Worm (Caenorhabditis elegans) whole organism, L4 larva: ENCODE results near the gene K11H3.5.
A peak's percentile ranks its signal among the peaks of the same experiment; 100 is the strongest.

Source experiments
- F26F4.8 ChIP-seq: fragments of 200-800 bp; sonication (Bioruptor generic); conservative IDR thresholded peaks from 2 replicates; pipeline ENCODE4 v1.3.6; 2022; ENCODE audit warnings: missing genetic modification characterization, missing compliant biosample characterization
- F44E2.7 ChIP-seq: fragments of 200-800 bp; sonication (Bioruptor generic); IDR thresholded peaks from 2 replicates; pipeline ENCODE4 v2.1.2; 2022; ENCODE audit warnings: missing genetic modification characterization, missing compliant biosample characterization
- T20F7.1 ChIP-seq: fragments of 200-800 bp; sonication (Bioruptor generic); optimal IDR thresholded peaks from 2 replicates; lab custom pipeline; 2018; ENCODE audit warnings: mild to moderate bottlenecking, missing genetic modification characterization, missing compliant biosample characterization
- T26A8.4 ChIP-seq: fragments of 200-800 bp; sonication (Bioruptor generic); IDR thresholded peaks from 2 replicates; pipeline ENCODE4 v1.3.6; 2022; ENCODE audit warnings: missing genetic modification characterization, missing compliant biosample characterization
- Y75B8A.6 ChIP-seq: fragments of 200-800 bp; sonication (Bioruptor generic); IDR thresholded peaks from 2 replicates; pipeline ENCODE4 v1.3.6; 2022; ENCODE audit warnings: missing genetic modification reagents, missing genetic modification characterization, missing compliant biosample characterization
- ZK337.2 ChIP-seq: fragments of 200-800 bp; sonication (Bioruptor generic); IDR thresholded peaks from 2 replicates; pipeline ENCODE4 v1.3.6; 2022; ENCODE audit warnings: missing genetic modification reagents, missing genetic modification characterization, missing compliant biosample characterization
- aha-1 ChIP-seq: fragments of 150-350 bp; peaks from one replicate; lab custom pipeline; 2014; ENCODE audit warnings: missing biosample characterization, missing genetic modification characterization
- ama-1 ChIP-seq: fragments of 150-350 bp; optimal IDR thresholded peaks from 2 replicates; lab custom pipeline; 2014; ENCODE audit warnings: inconsistent platforms, mixed read lengths
- ceh-20 ChIP-seq: fragments of 200-800 bp; sonication (Bioruptor generic); IDR thresholded peaks from 2 replicates; pipeline ENCODE4 v1.3.6; 2022; ENCODE audit warnings: missing genetic modification reagents, missing genetic modification characterization, missing compliant biosample characterization
- ceh-28 ChIP-seq: fragments of 150-350 bp; optimal IDR thresholded peaks from 2 replicates; lab custom pipeline; 2014; ENCODE audit warnings: missing biosample characterization, missing genetic modification reagents, missing genetic modification characterization
- ceh-32 ChIP-seq: sonication (generic microtip); optimal IDR thresholded peaks from 2 replicates; lab custom pipeline; 2016; ENCODE audit warnings: mild to moderate bottlenecking, missing genetic modification characterization, missing compliant biosample characterization; ENCODE audit not compliant: poor library complexity
- ceh-44 ChIP-seq: fragments of 200-800 bp; sonication (Bioruptor generic); IDR thresholded peaks from 2 replicates; pipeline ENCODE4 v1.3.6; 2022; ENCODE audit warnings: missing genetic modification reagents, missing genetic modification characterization, missing compliant biosample characterization
- dpl-1 ChIP-seq: fragments of 150-350 bp; optimal IDR thresholded peaks from 2 replicates; lab custom pipeline; 2014; ENCODE audit warnings: missing biosample characterization, missing genetic modification reagents, missing genetic modification characterization
- dve-1 ChIP-seq: sonication (generic microtip); optimal IDR thresholded peaks from 2 replicates; lab custom pipeline; 2017; ENCODE audit warnings: antibody characterized with exemption, mild to moderate bottlenecking, missing genetic modification characterization, missing compliant biosample characterization; ENCODE audit not compliant: insufficient read depth
- egl-43 ChIP-seq: fragments of 200-800 bp; sonication (Bioruptor generic); IDR thresholded peaks from 2 replicates; pipeline ENCODE4 v1.3.6; 2022; ENCODE audit warnings: missing genetic modification reagents, missing genetic modification characterization, missing compliant biosample characterization
- fos-1 ChIP-seq: fragments of 150-350 bp; optimal IDR thresholded peaks from 2 replicates; lab custom pipeline; 2014; ENCODE audit warnings: missing biosample characterization, missing genetic modification characterization
- gei-8 ChIP-seq: fragments of 200-800 bp; sonication (Bioruptor generic); optimal IDR thresholded peaks from 2 replicates; lab custom pipeline; 2018; ENCODE audit warnings: mild to moderate bottlenecking, missing genetic modification characterization, missing compliant biosample characterization
- hif-1 ChIP-seq, 2 experiments: sonication (generic microtip); optimal IDR thresholded peaks; 2 replicates each; lab custom pipeline; 2016 to 2017; ENCODE audit warnings: missing compliant biosample characterization in 2 of 2, missing genetic modification characterization in 2 of 2, missing genetic modification reagents in 2 of 2, missing genotype in 2 of 2, mild to moderate bottlenecking in 1 of 2
- hlh-11 ChIP-seq: fragments of 200-800 bp; sonication (Bioruptor generic); optimal IDR thresholded peaks from 2 replicates; lab custom pipeline; 2018; ENCODE audit warnings: mild to moderate bottlenecking, missing genetic modification characterization, missing compliant biosample characterization
- hlh-30 ChIP-seq: sonication (generic microtip); optimal IDR thresholded peaks from 2 replicates; lab custom pipeline; 2017; ENCODE audit warnings: antibody characterized with exemption, mild to moderate bottlenecking, missing genetic modification characterization, missing compliant biosample characterization; ENCODE audit not compliant: insufficient read depth
- lim-7 ChIP-seq: fragments of 200-800 bp; sonication (Bioruptor generic); IDR thresholded peaks from 2 replicates; pipeline ENCODE4 v1.3.6; 2022; ENCODE audit warnings: missing genetic modification characterization, missing compliant biosample characterization
- lin-13 ChIP-seq: fragments of 150-350 bp; optimal IDR thresholded peaks from 2 replicates; lab custom pipeline; 2014; ENCODE audit warnings: missing biosample characterization, missing genetic modification reagents, missing genetic modification characterization
- lir-3 ChIP-seq: sonication (generic microtip); optimal IDR thresholded peaks from 2 replicates; lab custom pipeline; 2016; ENCODE audit warnings: mild to moderate bottlenecking, missing genetic modification characterization, missing compliant biosample characterization
- lsy-2 ChIP-seq, 2 experiments: fragments of 150-350 bp in 1 of 2; sonication (generic microtip) in 1 of 2; optimal IDR thresholded peaks; 2 replicates each; lab custom pipeline; 2014 to 2017; ENCODE audit warnings: missing biosample characterization in 2 of 2, missing genetic modification characterization in 2 of 2
- madf-9 ChIP-seq: fragments of 200-800 bp; sonication (Bioruptor generic); conservative IDR thresholded peaks from 2 replicates; pipeline ENCODE4 v1.3.6; 2022; ENCODE audit warnings: missing genetic modification reagents, missing genetic modification characterization, missing compliant biosample characterization
- mdl-1 ChIP-seq, 2 experiments: fragments of 150-350 bp in 1 of 2; sonication (generic microtip) in 1 of 2; optimal IDR thresholded peaks; 2 replicates each; lab custom pipeline; 2014 to 2017; ENCODE audit warnings: missing biosample characterization in 2 of 2, missing genetic modification characterization in 2 of 2
- mep-1 ChIP-seq: fragments of 150-350 bp; sonication (generic microtip); optimal IDR thresholded peaks from 3 replicates; lab custom pipeline; 2014; ENCODE audit warnings: missing biosample characterization, missing genetic modification characterization
- mes-2 ChIP-seq: sonication (generic microtip); optimal IDR thresholded peaks from 2 replicates; lab custom pipeline; 2016; ENCODE audit warnings: missing genotype, mild to moderate bottlenecking, missing genetic modification characterization, missing compliant biosample characterization; ENCODE audit not compliant: poor library complexity, severe bottlenecking
- mxl-3 ChIP-seq: fragments of 200-800 bp; sonication (Bioruptor generic); optimal IDR thresholded peaks from 2 replicates; lab custom pipeline; 2018; ENCODE audit warnings: mild to moderate bottlenecking, missing genetic modification characterization, missing compliant biosample characterization
- nhr-10 ChIP-seq: fragments of 150-350 bp; optimal IDR thresholded peaks from 2 replicates; lab custom pipeline; 2014; ENCODE audit warnings: missing biosample characterization, missing genetic modification characterization
- nhr-11 ChIP-seq: fragments of 150-350 bp; optimal IDR thresholded peaks from 2 replicates; lab custom pipeline; 2014; ENCODE audit warnings: missing biosample characterization, missing genetic modification characterization
- nhr-237 ChIP-seq: sonication (generic microtip); optimal IDR thresholded peaks from 2 replicates; lab custom pipeline; 2017; ENCODE audit warnings: missing biosample characterization, missing genetic modification characterization
- nhr-42 ChIP-seq: fragments of 200-800 bp; sonication (Bioruptor generic); IDR thresholded peaks from 2 replicates; pipeline ENCODE4 v1.3.6; 2022; ENCODE audit warnings: missing genetic modification characterization, missing compliant biosample characterization
- nhr-6 ChIP-seq: fragments of 150-350 bp; optimal IDR thresholded peaks from 2 replicates; lab custom pipeline; 2014; ENCODE audit warnings: missing biosample characterization, missing genetic modification characterization
- pha-4 ChIP-seq, 2 experiments: fragments of 150-350 bp in 1 of 2; fragments of 200-800 bp in 1 of 2; sonication (Bioruptor generic) in 1 of 2; IDR thresholded peaks in 1 of 2; optimal IDR thresholded peaks in 1 of 2; 2 replicates each; pipeline versions ENCODE4 v1.3.6 to Lab custom; 2014 to 2022; ENCODE audit warnings: missing genetic modification characterization in 2 of 2, missing genetic modification reagents in 2 of 2, missing biosample characterization in 1 of 2, missing compliant biosample characterization in 1 of 2
- rbr-2 ChIP-seq: sonication (generic microtip); optimal IDR thresholded peaks from 2 replicates; lab custom pipeline; 2016; ENCODE audit warnings: missing genotype, missing genetic modification characterization, missing compliant biosample characterization
- saeg-2 ChIP-seq: fragments of 200-800 bp; sonication (Bioruptor generic); IDR thresholded peaks from 2 replicates; pipeline ENCODE4 v1.3.6; 2022; ENCODE audit warnings: missing genetic modification reagents, missing genetic modification characterization, missing compliant biosample characterization
- set-16 ChIP-seq: fragments of 200-800 bp; sonication (Bioruptor generic); IDR thresholded peaks from 2 replicates; pipeline ENCODE4 v1.3.6; 2022; ENCODE audit warnings: missing genetic modification reagents, missing genetic modification characterization, missing compliant biosample characterization
- snpc-4 ChIP-seq: fragments of 150-350 bp; optimal IDR thresholded peaks from 2 replicates; lab custom pipeline; 2014; ENCODE audit warnings: missing biosample characterization, missing genetic modification characterization
- unc-130 ChIP-seq: sonication (generic microtip); optimal IDR thresholded peaks from 2 replicates; lab custom pipeline; 2016; ENCODE audit warnings: missing genetic modification reagents, missing genetic modification characterization, missing compliant biosample characterization
- unc-39 ChIP-seq: sonication (generic microtip); optimal IDR thresholded peaks from 2 replicates; lab custom pipeline; 2017; ENCODE audit warnings: missing biosample characterization, missing genetic modification characterization
- vab-7 ChIP-seq: fragments of 200-800 bp; sonication (Bioruptor generic); IDR thresholded peaks from 2 replicates; pipeline ENCODE4 v1.3.6; 2022; ENCODE audit warnings: missing genetic modification reagents, missing genetic modification characterization, missing compliant biosample characterization
- zag-1 ChIP-seq: fragments of 150-350 bp; optimal IDR thresholded peaks from 2 replicates; lab custom pipeline; 2014; ENCODE audit warnings: missing biosample characterization, missing genetic modification characterization

Gene K11H3.5

DNA sequence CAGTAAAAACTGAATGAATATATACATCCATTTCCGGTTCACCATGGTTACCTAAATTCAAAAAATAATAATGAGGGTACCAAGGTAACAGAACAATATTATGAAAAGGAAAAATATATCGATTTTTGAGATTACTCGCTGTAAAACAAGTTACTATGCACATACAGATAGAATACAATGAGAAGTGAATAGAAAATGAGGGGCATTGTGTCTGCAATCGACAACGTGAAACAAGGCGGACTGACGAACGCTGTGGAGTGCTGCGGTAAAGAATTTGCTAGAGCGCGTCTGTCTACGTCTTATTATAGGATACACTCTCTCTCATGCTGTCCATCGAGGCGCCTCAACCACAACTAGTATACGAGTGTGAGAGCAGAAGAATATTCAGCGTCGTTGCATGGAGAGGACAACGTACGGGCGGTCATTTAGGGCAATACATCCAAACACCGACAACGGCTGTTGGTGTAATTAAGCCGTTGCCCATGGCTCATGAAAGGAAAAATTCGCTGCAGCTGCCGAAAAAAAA is 26.4 kb upstream of the K11H3.5 start, which contains the start of gene cnx-1:
Gene cnx-1, minus strand, starts transcription at position 51 of the 526 bp plus-strand sequence.
- peak; percentile 63 for TF ChIP-seq nhr-6
- peak; percentile 22 for TF ChIP-seq dve-1 (tag; lab: Kevin White, UChicago)
- peak; percentile 33 for TF ChIP-seq rbr-2 (tag; lab: Kevin White, UChicago)
- TF ChIP-seq aha-1 (tag; lab: Kevin White, UChicago): peak; percentile 84
- peak; percentile 55; the same call in 1 of the 2 replicates for TF ChIP-seq egl-43 (GFP tag; lab: Robert Waterston, UW)
- peak; percentile 45 for TF ChIP-seq mxl-3 (GFP tag; lab: Kevin White, UChicago)
- peak; percentile 41 for TF ChIP-seq mes-2 (tag; lab: Kevin White, UChicago)
- no peak for TF ChIP-seq ZK337.2
- TF ChIP-seq mep-1 (tag; lab: Kevin White, UChicago): peak; percentile 43
- peak in 1 of 2 experiments; percentile 31 for TF ChIP-seq mdl-1 (tag; optimal IDR thresholded peaks at IDR 0.05; lab: Kevin White, UChicago)
- TF ChIP-seq set-16 (GFP tag; lab: Robert Waterston, UW): no peak
- TF ChIP-seq ceh-28 (tag; lab: Kevin White, UChicago): peak; percentile 28
- TF ChIP-seq pha-4 (GFP tag; IDR thresholded peaks at IDR 0.05; lab: Robert Waterston, UW): no peak
- peak; percentile 58 for TF ChIP-seq pha-4 (tag; optimal IDR thresholded peaks at IDR 0.05; lab: Kevin White, UChicago)
- no peak for TF ChIP-seq snpc-4 (tag; lab: Kevin White, UChicago)
- TF ChIP-seq hlh-11 (tag; lab: Kevin White, UChicago): peak; percentile 16
- TF ChIP-seq nhr-11 (tag; lab: Kevin White, UChicago): peak; percentile 30
- peak in 1 of 2 experiments; percentile 52 for TF ChIP-seq lsy-2 (tag; optimal IDR thresholded peaks at IDR 0.05; lab: Kevin White, UChicago)
- 0 out of 2 replicates have a peak, but pooled peaks have one; percentile 22 for TF ChIP-seq F44E2.7 (GFP tag; lab: Robert Waterston, UW)
- TF ChIP-seq saeg-2: no peak

ce11 chrIII:9817894-9818293 is 25.7 kb upstream of the K11H3.5 start:
- TF ChIP-seq F26F4.8 (GFP tag; lab: Robert Waterston, UW) (no peak), gei-8 (GFP tag; lab: Kevin White, UChicago) (no peak), mxl-3 (GFP tag; lab: Kevin White, UChicago) (no peak), fos-1 (tag; lab: Kevin White, UChicago) (no peak), unc-130 (GFP tag; lab: Kevin White, UChicago) (peak; percentile 34), rbr-2 (tag; lab: Kevin White, UChicago) (no peak), nhr-237 (no peak), set-16 (GFP tag; lab: Robert Waterston, UW) (no peak), lsy-2 (tag; optimal IDR thresholded peaks at IDR 0.05; lab: Kevin White, UChicago) (peak in 1 of 2 experiments; percentile 79), hlh-11 (tag; lab: Kevin White, UChicago) (no peak), T20F7.1 (GFP tag; lab: Kevin White, UChicago) (peak; percentile 23), lim-7 (GFP tag; lab: Robert Waterston, UW) (no peak), unc-39 (no peak), lir-3 (tag; lab: Kevin White, UChicago) (no peak), nhr-42 (GFP tag; lab: Robert Waterston, UW) (no peak), Y75B8A.6 (no peak), vab-7 (GFP tag; lab: Robert Waterston, UW) (no peak), nhr-10 (tag; lab: Kevin White, UChicago) (no peak), dve-1 (tag; lab: Kevin White, UChicago) (no peak)

DNA sequence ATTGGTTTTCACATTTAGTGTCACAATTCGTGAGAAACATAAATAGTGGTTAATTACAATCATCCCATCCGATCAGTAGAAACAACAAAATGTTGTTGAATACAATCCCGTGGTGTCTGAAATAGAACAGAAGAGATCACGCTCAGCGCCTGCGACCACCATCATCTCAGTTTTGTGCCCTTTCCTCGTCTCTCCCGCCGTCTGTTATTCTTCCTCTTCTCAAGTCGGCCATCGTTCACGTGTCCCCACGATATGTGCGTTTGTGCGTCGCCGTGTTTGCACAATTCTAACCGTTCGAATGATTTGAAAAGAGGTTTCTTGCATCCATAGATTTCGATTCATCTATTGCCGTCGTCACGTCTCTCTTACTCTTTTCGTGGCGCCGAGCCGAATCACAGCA is 24.8 kb upstream of the K11H3.5 start, which contains the start of gene panl-3:
Gene panl-3, plus strand, starts transcription at position 294 of the 400 bp plus-strand sequence.
- TF ChIP-seq aha-1 (tag; lab: Kevin White, UChicago) (peak; percentile 67), nhr-42 (GFP tag; lab: Robert Waterston, UW) (no peak), nhr-6 (peak; percentile 38), zag-1 (tag; lab: Kevin White, UChicago) (no peak), mxl-3 (GFP tag; lab: Kevin White, UChicago) (peak; percentile 89), ama-1 (peak; percentile 3), lsy-2 (tag; optimal IDR thresholded peaks at IDR 0.05; lab: Kevin White, UChicago) (peak; percentile 10 to 74), madf-9 (no peak), ceh-20 (GFP tag; lab: Robert Waterston, UW) (peak; percentile 33; the same call in 1 of the 2 replicates), dpl-1 (GFP tag; lab: Kevin White, UChicago) (peak; percentile 63), dve-1 (tag; lab: Kevin White, UChicago) (peak; percentile 58), ceh-32 (tag; lab: Kevin White, UChicago) (no peak), hif-1 (tag; optimal IDR thresholded peaks at IDR 0.05; lab: Kevin White, UChicago) (peak in 1 of 2 experiments; percentile 32), rbr-2 (tag; lab: Kevin White, UChicago) (peak; percentile 59), hlh-11 (tag; lab: Kevin White, UChicago) (peak; percentile 78), gei-8 (GFP tag; lab: Kevin White, UChicago) (no peak), set-16 (GFP tag; lab: Robert Waterston, UW) (peak; percentile 23; the same call in 1 of the 2 replicates), T26A8.4 (GFP tag; lab: Robert Waterston, UW) (0 out of 2 replicates have a peak, but pooled peaks have one; percentile 52), lin-13 (GFP tag; lab: Kevin White, UChicago) (peak; percentile 45), mep-1 (tag; lab: Kevin White, UChicago) (peak; percentile 63), saeg-2 (no peak), hlh-30 (tag; lab: Kevin White, UChicago) (peak; percentile 99), mdl-1 (tag; optimal IDR thresholded peaks at IDR 0.05; lab: Kevin White, UChicago) (peak; percentile 67 to 95), ceh-44 (GFP tag; lab: Robert Waterston, UW) (no peak)
